Worm (Caenorhabditis elegans) whole organism, L4 larva: ENCODE data around the gene Y102A11A.3.

Experiments used
- F10B5.3 ChIP-seq: sonication (generic microtip); optimal IDR thresholded peaks from 2 replicates; lab custom pipeline; 2016; ENCODE audit warnings: mild to moderate bottlenecking, missing genetic modification characterization, missing compliant biosample characterization
- aha-1 ChIP-seq: fragments of 150-350 bp; peaks from one replicate; lab custom pipeline; 2014; ENCODE audit warnings: missing biosample characterization, missing genetic modification characterization
- ceh-32 ChIP-seq: sonication (generic microtip); optimal IDR thresholded peaks from 2 replicates; lab custom pipeline; 2016; ENCODE audit warnings: mild to moderate bottlenecking, missing genetic modification characterization, missing compliant biosample characterization; ENCODE audit not compliant: poor library complexity
- ceh-44 ChIP-seq: fragments of 200-800 bp; sonication (Bioruptor generic); IDR thresholded peaks from 2 replicates; pipeline ENCODE4 v1.3.6; 2022; ENCODE audit warnings: missing genetic modification reagents, missing genetic modification characterization, missing compliant biosample characterization
- ceh-82 ChIP-seq: sonication (generic microtip); optimal IDR thresholded peaks from 2 replicates; lab custom pipeline; 2017; ENCODE audit warnings: missing biosample characterization, missing genetic modification characterization
- cey-2 ChIP-seq: sonication (generic microtip); optimal IDR thresholded peaks from 3 replicates; lab custom pipeline; 2017; ENCODE audit warnings: missing genetic modification characterization, mild to moderate bottlenecking, missing compliant biosample characterization, antibody characterized with exemption, borderline replicate concordance; ENCODE audit not compliant: insufficient read depth
- daf-16 ChIP-seq, 3 experiments: sonication (generic microtip); optimal IDR thresholded peaks; 2 replicates each; lab custom pipeline; 2016 to 2017; ENCODE audit warnings: missing genetic modification characterization in 3 of 3, missing genetic modification reagents in 3 of 3, mild to moderate bottlenecking in 2 of 3, missing compliant biosample characterization in 2 of 3, missing biosample characterization in 1 of 3, moderate library complexity in 1 of 3
- dmd-8 ChIP-seq: fragments of 200-800 bp; sonication (Bioruptor generic); IDR thresholded peaks from 2 replicates; pipeline ENCODE4 v1.3.6; 2022; ENCODE audit warnings: missing genetic modification characterization, missing compliant biosample characterization
- dmd-9 ChIP-seq: fragments of 200-800 bp; sonication (Bioruptor generic); IDR thresholded peaks from 2 replicates; pipeline ENCODE4 v1.3.6; 2022; ENCODE audit warnings: missing genetic modification reagents, missing genetic modification characterization, missing compliant biosample characterization
- duxl-1 ChIP-seq: sonication (generic microtip); optimal IDR thresholded peaks from 2 replicates; lab custom pipeline; 2016; ENCODE audit warnings: mild to moderate bottlenecking, missing genetic modification characterization, moderate library complexity, missing compliant biosample characterization; ENCODE audit not compliant: poor library complexity
- egl-27 ChIP-seq: sonication (generic microtip); optimal IDR thresholded peaks from 3 replicates; lab custom pipeline; 2017; ENCODE audit warnings: missing biosample characterization, missing genetic modification reagents, missing genetic modification characterization
- egl-43 ChIP-seq: fragments of 200-800 bp; sonication (Bioruptor generic); IDR thresholded peaks from 2 replicates; pipeline ENCODE4 v1.3.6; 2022; ENCODE audit warnings: missing genetic modification reagents, missing genetic modification characterization, missing compliant biosample characterization
- hlh-30 ChIP-seq: sonication (generic microtip); optimal IDR thresholded peaks from 2 replicates; lab custom pipeline; 2017; ENCODE audit warnings: antibody characterized with exemption, mild to moderate bottlenecking, missing genetic modification characterization, missing compliant biosample characterization; ENCODE audit not compliant: insufficient read depth
- lim-7 ChIP-seq: fragments of 200-800 bp; sonication (Bioruptor generic); IDR thresholded peaks from 2 replicates; pipeline ENCODE4 v1.3.6; 2022; ENCODE audit warnings: missing genetic modification characterization, missing compliant biosample characterization
- lin-1 ChIP-seq: fragments of 200-800 bp; sonication (Bioruptor generic); IDR thresholded peaks from 2 replicates; pipeline ENCODE4 v1.3.6; 2022; ENCODE audit warnings: missing genetic modification reagents, missing genetic modification characterization, missing compliant biosample characterization
- nhr-11 ChIP-seq: fragments of 150-350 bp; optimal IDR thresholded peaks from 2 replicates; lab custom pipeline; 2014; ENCODE audit warnings: missing biosample characterization, missing genetic modification characterization
- nhr-42 ChIP-seq: fragments of 200-800 bp; sonication (Bioruptor generic); IDR thresholded peaks from 2 replicates; pipeline ENCODE4 v1.3.6; 2022; ENCODE audit warnings: missing genetic modification characterization, missing compliant biosample characterization
- nhr-76 ChIP-seq: fragments of 150-350 bp; optimal IDR thresholded peaks from 2 replicates; lab custom pipeline; 2014; ENCODE audit warnings: missing biosample characterization, missing genetic modification characterization
- nhr-77 ChIP-seq: fragments of 150-350 bp; optimal IDR thresholded peaks from 2 replicates; lab custom pipeline; 2014; ENCODE audit warnings: missing biosample characterization, missing genetic modification characterization
- pha-4 ChIP-seq, 2 experiments: fragments of 150-350 bp in 1 of 2; fragments of 200-800 bp in 1 of 2; sonication (Bioruptor generic) in 1 of 2; IDR thresholded peaks in 1 of 2; optimal IDR thresholded peaks in 1 of 2; 2 replicates each; pipeline versions ENCODE4 v1.3.6 to Lab custom; 2014 to 2022; ENCODE audit warnings: missing genetic modification characterization in 2 of 2, missing genetic modification reagents in 2 of 2, missing biosample characterization in 1 of 2, missing compliant biosample characterization in 1 of 2
- php-3 ChIP-seq: fragments of 200-800 bp; sonication (Bioruptor generic); IDR thresholded peaks from 2 replicates; pipeline ENCODE4 v1.3.6; 2022; ENCODE audit warnings: missing genetic modification reagents, missing genetic modification characterization, missing compliant biosample characterization
- sdz-12 ChIP-seq: fragments of 200-800 bp; sonication (Bioruptor generic); optimal IDR thresholded peaks from 2 replicates; lab custom pipeline; 2018; ENCODE audit warnings: mild to moderate bottlenecking, missing genetic modification characterization, missing compliant biosample characterization
- set-16 ChIP-seq: fragments of 200-800 bp; sonication (Bioruptor generic); IDR thresholded peaks from 2 replicates; pipeline ENCODE4 v1.3.6; 2022; ENCODE audit warnings: missing genetic modification reagents, missing genetic modification characterization, missing compliant biosample characterization
- snpc-1.2 ChIP-seq: fragments of 200-800 bp; sonication (Bioruptor generic); IDR thresholded peaks from 2 replicates; pipeline ENCODE4 v1.3.6; 2022; ENCODE audit warnings: missing genetic modification reagents, missing genetic modification characterization, missing compliant biosample characterization
- spr-1 ChIP-seq: sonication (generic microtip); optimal IDR thresholded peaks from 2 replicates; lab custom pipeline; 2016; ENCODE audit warnings: mild to moderate bottlenecking, missing genetic modification characterization, missing compliant biosample characterization
- unc-130 ChIP-seq: sonication (generic microtip); optimal IDR thresholded peaks from 2 replicates; lab custom pipeline; 2016; ENCODE audit warnings: missing genetic modification reagents, missing genetic modification characterization, missing compliant biosample characterization
- unc-62 ChIP-seq, 3 experiments: fragments of 150-350 bp in 1 of 3; sonication (generic microtip); optimal IDR thresholded peaks in 2 of 3; peaks in 1 of 3; 1 replicate in 1 of 3; 2 replicates in 2 of 3; lab custom pipeline; 2014 to 2017; ENCODE audit warnings: missing biosample characterization in 3 of 3, missing genetic modification characterization in 3 of 3, missing genetic modification reagents in 3 of 3, missing genotype in 1 of 3
- vab-7 ChIP-seq: fragments of 200-800 bp; sonication (Bioruptor generic); IDR thresholded peaks from 2 replicates; pipeline ENCODE4 v1.3.6; 2022; ENCODE audit warnings: missing genetic modification reagents, missing genetic modification characterization, missing compliant biosample characterization
- zfp-3 ChIP-seq: fragments of 200-800 bp; sonication (Bioruptor generic); conservative IDR thresholded peaks from 2 replicates; pipeline ENCODE4 v1.3.6; 2022; ENCODE audit warnings: missing genetic modification reagents, missing genetic modification characterization, missing compliant biosample characterization

Y102A11A.3 gene

DNA sequence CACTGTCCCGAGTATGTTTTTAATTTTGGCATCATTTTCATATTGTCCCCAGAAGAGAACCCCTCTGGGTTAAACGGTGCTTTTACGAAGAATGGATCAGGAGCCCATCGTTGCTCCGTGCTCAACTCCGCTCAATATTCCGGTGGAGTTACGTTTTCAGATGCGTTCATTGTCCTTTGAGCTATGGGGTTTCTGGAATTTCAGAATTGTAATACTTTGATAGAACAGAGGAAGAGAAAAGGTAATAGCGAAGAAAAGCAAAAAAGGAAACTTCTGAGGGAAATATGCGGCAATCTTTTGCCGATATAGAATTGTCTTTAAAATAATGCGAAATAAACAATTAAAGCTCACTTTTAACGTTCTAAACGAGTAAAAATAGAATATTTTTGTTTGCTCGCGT is 21.0 kb upstream of the Y102A11A.3 start, which contains the start of gene Y40A1A.3:
Gene Y40A1A.3, minus strand, starts transcription at position 101 of the 400 bp plus-strand sequence.
- TF ChIP-seq spr-1 (tag; lab: Kevin White, UChicago) (no peak), ceh-44 (GFP tag; lab: Robert Waterston, UW) (no peak), vab-7 (GFP tag; lab: Robert Waterston, UW) (no peak), lin-1 (GFP tag; lab: Robert Waterston, UW) (no peak), ceh-82 (tag; lab: Kevin White, UChicago) (no peak), dmd-8 (GFP tag; lab: Robert Waterston, UW) (no peak), ceh-32 (tag; lab: Kevin White, UChicago) (no peak), dmd-9 (no peak), nhr-42 (GFP tag; lab: Robert Waterston, UW) (no peak), pha-4 (GFP tag; IDR thresholded peaks at IDR 0.05; lab: Robert Waterston, UW) (no peak), pha-4 (tag; optimal IDR thresholded peaks at IDR 0.05; lab: Kevin White, UChicago) (no peak), zfp-3 (no peak), lim-7 (no peak), egl-27 (tag; lab: Kevin White, UChicago) (no peak), nhr-77 (tag; lab: Kevin White, UChicago) (no peak), daf-16 (GFP tag; optimal IDR thresholded peaks at IDR 0.05; lab: Kevin White, UChicago) (no peak), daf-16 (tag; optimal IDR thresholded peaks at IDR 0.05; lab: Kevin White, UChicago) (no peak), set-16 (no peak), unc-130 (GFP tag; lab: Kevin White, UChicago) (no peak), duxl-1 (no peak), php-3 (GFP tag; lab: Robert Waterston, UW) (no peak), hlh-30 (no peak)
- TF ChIP-seq, all 104 proteins: peak for 0

- TF ChIP-seq aha-1 (tag; lab: Kevin White, UChicago) (peak; percentile 35), snpc-1.2 (GFP tag; lab: Robert Waterston, UW) (peak; percentile 71), pha-4 (GFP tag; IDR thresholded peaks at IDR 0.05; lab: Robert Waterston, UW) (no peak), pha-4 (tag; optimal IDR thresholded peaks at IDR 0.05; lab: Kevin White, UChicago) (no peak), sdz-12 (GFP tag; lab: Kevin White, UChicago) (no peak), unc-62 (GFP tag; optimal IDR thresholded peaks at IDR 0.05 in 1 of 2; lab: Kevin White, UChicago) (peak in 1 of 2 experiments; percentile 65), unc-62 (tag; optimal IDR thresholded peaks at IDR 0.05; lab: Kevin White, UChicago) (no peak), lim-7 (peak; percentile 33; the same call in 1 of the 2 replicates), egl-43 (GFP tag; lab: Robert Waterston, UW) (peak; percentile 63; the same call in 1 of the 2 replicates)
Measured at ce11 chrX:1998825-1999224, 20.1 kb upstream of the Y102A11A.3 start.

DNA sequence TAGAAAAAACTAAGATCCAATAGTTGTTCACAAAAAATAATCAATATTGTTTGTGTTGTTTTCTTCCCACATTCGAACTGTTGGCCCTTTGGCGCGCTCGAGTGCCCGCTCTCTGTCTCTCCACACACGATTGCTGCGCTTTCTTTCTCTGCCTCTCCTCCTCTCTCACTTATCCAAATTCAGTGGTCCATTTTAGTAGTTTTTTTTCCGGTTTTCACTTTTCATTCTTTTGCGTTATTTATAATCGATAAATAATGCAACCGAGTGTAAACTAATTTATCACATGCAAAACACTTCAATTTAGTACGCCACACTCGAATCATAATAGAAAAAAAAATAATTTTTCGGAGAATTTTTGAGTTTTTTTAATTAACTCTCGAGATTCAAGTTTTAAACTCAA is 18.4 kb upstream of the Y102A11A.3 start:
- TF ChIP-seq unc-62 (GFP tag; optimal IDR thresholded peaks at IDR 0.05 in 1 of 2; lab: Kevin White, UChicago) (peak in 1 of 2 experiments; percentile 78), unc-62 (tag; optimal IDR thresholded peaks at IDR 0.05; lab: Kevin White, UChicago) (no peak), aha-1 (tag; lab: Kevin White, UChicago) (peak; percentile 72), vab-7 (GFP tag; lab: Robert Waterston, UW) (no peak), duxl-1 (peak; percentile 91)

DNA sequence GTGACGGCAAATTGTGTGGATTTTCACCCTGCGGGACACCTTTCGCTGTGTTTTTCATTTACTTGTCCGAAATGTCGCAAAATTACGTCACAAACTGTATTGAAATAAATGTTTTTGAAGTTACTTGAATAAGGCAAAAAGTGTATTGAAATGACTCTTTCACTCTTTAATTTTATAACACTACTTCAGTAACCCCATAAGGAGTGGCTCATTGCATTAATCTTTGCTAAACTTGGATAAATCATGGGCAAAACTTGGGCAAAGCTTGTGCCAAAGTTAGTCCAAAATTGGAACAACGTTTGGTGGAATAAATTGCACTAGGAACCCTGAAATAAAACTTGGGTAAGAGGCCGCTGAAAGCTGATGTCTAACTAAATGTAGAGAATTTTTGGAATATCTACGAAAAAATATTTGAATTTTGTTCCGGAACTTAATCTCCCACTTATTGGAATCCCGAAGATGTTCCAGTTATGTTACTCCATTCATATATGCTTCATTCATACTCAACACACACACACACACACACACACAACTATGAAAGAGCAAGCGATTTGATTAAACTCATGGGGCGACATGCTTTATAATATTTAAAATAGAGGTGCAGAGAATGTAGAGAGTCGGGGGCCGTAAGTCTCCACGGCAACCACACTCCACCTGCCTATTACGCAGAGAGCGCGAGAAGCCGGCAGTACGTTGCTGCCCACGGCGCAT is 6.3 kb upstream of the Y102A11A.3 start, which contains the start of gene Y102A11A.9:
Gene Y102A11A.9, plus strand, starts transcription at position 661 of the 711 bp plus-strand sequence.
- TF ChIP-seq aha-1 (tag; lab: Kevin White, UChicago) (peak; percentile 29), F10B5.3 (tag; lab: Kevin White, UChicago) (no peak), nhr-76 (no peak)

ce11 chrX:2013912-2014311 is 5.0 kb upstream of the Y102A11A.3 start:
- TF ChIP-seq nhr-11 (tag; lab: Kevin White, UChicago): peak; percentile 1
- no peak for TF ChIP-seq cey-2 (tag; lab: Kevin White, UChicago)
